Worm (Caenorhabditis elegans) whole organism, young adult: ENCODE measurements around the gene spp-21.

Source experiments
- B0019.2 ChIP-seq: fragments of 200-800 bp; sonication (Bioruptor generic); conservative IDR thresholded peaks from 2 replicates; pipeline ENCODE4 v1.3.6; 2022; ENCODE audit warnings: missing genetic modification reagents, missing genetic modification characterization, missing compliant biosample characterization
- C06A6.2 ChIP-seq: fragments of 200-800 bp; sonication (Bioruptor generic); conservative IDR thresholded peaks from 2 replicates; pipeline ENCODE4 v1.3.6; 2022; ENCODE audit warnings: missing genetic modification characterization, missing compliant biosample characterization
- F10E7.11 ChIP-seq: sonication (generic microtip); optimal IDR thresholded peaks from 2 replicates; lab custom pipeline; 2017; ENCODE audit warnings: mild to moderate bottlenecking, missing genetic modification characterization, moderate library complexity, missing compliant biosample characterization
- Y56A3A.18 ChIP-seq: fragments of 200-800 bp; sonication (Bioruptor generic); IDR thresholded peaks from 2 replicates; pipeline ENCODE4 v1.3.6; 2022; ENCODE audit warnings: missing genetic modification reagents, missing genetic modification characterization, missing compliant biosample characterization
- Y95B8A.8 ChIP-seq: fragments of 200-800 bp; sonication (Bioruptor generic); IDR thresholded peaks from 2 replicates; pipeline ENCODE4 v1.3.6; 2022; ENCODE audit warnings: missing genetic modification reagents, missing genetic modification characterization, missing compliant biosample characterization
- athp-1 ChIP-seq: sonication (generic microtip); optimal IDR thresholded peaks from 2 replicates; lab custom pipeline; 2017; ENCODE audit warnings: mild to moderate bottlenecking, missing genetic modification characterization, missing compliant biosample characterization
- bed-1 ChIP-seq: fragments of 200-800 bp; sonication (Bioruptor generic); IDR thresholded peaks from 2 replicates; pipeline ENCODE4 v1.3.6; 2022; ENCODE audit warnings: missing genetic modification reagents, missing genetic modification characterization, missing compliant biosample characterization
- cebp-1 ChIP-seq, 2 experiments: fragments of 200-800 bp in 1 of 2; sonication (Bioruptor generic) in 1 of 2; sonication (generic microtip) in 1 of 2; IDR thresholded peaks in 1 of 2; optimal IDR thresholded peaks in 1 of 2; 2 replicates each; pipeline versions ENCODE4 v1.3.6 to Lab custom; 2017 to 2022; ENCODE audit warnings: missing compliant biosample characterization in 2 of 2, missing genetic modification characterization in 2 of 2, mild to moderate bottlenecking in 1 of 2, missing genetic modification reagents in 1 of 2, moderate library complexity in 1 of 2
- ceh-40 ChIP-seq: fragments of 200-800 bp; sonication (Bioruptor generic); IDR thresholded peaks from 2 replicates; pipeline ENCODE4 v1.3.6; 2022; ENCODE audit warnings: missing genetic modification characterization, missing compliant biosample characterization
- die-1 ChIP-seq: sonication (generic microtip); optimal IDR thresholded peaks from 2 replicates; lab custom pipeline; 2016; ENCODE audit warnings: missing genotype, mild to moderate bottlenecking, missing genetic modification characterization, missing compliant biosample characterization
- egl-44 ChIP-seq: fragments of 200-800 bp; sonication (Bioruptor generic); IDR thresholded peaks from 2 replicates; pipeline ENCODE4 v1.3.6; 2022; ENCODE audit warnings: missing genetic modification reagents, missing genetic modification characterization, missing compliant biosample characterization
- hmg-20 ChIP-seq: fragments of 200-800 bp; sonication (Bioruptor generic); IDR thresholded peaks from 2 replicates; pipeline ENCODE4 v1.3.6; 2022; ENCODE audit warnings: missing genetic modification reagents, missing genetic modification characterization, missing compliant biosample characterization
- lin-40 ChIP-seq: sonication (generic microtip); optimal IDR thresholded peaks from 2 replicates; lab custom pipeline; 2016; ENCODE audit warnings: missing genetic modification characterization, mild to moderate bottlenecking, missing compliant biosample characterization, missing genotype, missing genetic modification reagents
- lin-54 ChIP-seq: fragments of 200-800 bp; sonication (Bioruptor generic); optimal IDR thresholded peaks from 2 replicates; lab custom pipeline; 2018; ENCODE audit warnings: mild to moderate bottlenecking, missing genetic modification characterization, missing compliant biosample characterization
- madf-6 ChIP-seq: fragments of 200-800 bp; sonication (Bioruptor generic); IDR thresholded peaks from 2 replicates; pipeline ENCODE4 v1.3.6; 2022; ENCODE audit warnings: missing genetic modification reagents, missing genetic modification characterization, missing compliant biosample characterization
- mcd-1 ChIP-seq: fragments of 200-800 bp; sonication (Bioruptor generic); IDR thresholded peaks from 2 replicates; pipeline ENCODE4 v1.3.6; 2022; ENCODE audit warnings: missing genetic modification reagents, missing genetic modification characterization, missing compliant biosample characterization
- mel-28 ChIP-seq: sonication (generic microtip); optimal IDR thresholded peaks from 2 replicates; lab custom pipeline; 2016; ENCODE audit warnings: borderline replicate concordance, mild to moderate bottlenecking, missing genetic modification characterization, missing compliant biosample characterization
- nhr-27 ChIP-seq: fragments of 200-800 bp; sonication (Bioruptor generic); optimal IDR thresholded peaks from 2 replicates; lab custom pipeline; 2018; ENCODE audit warnings: mild to moderate bottlenecking, missing genetic modification characterization, moderate library complexity, missing compliant biosample characterization
- nhr-80 ChIP-seq: sonication (generic microtip); optimal IDR thresholded peaks from 2 replicates; lab custom pipeline; 2016; ENCODE audit warnings: missing genetic modification characterization, missing compliant biosample characterization
- sdz-38 ChIP-seq: sonication (generic microtip); optimal IDR thresholded peaks from 2 replicates; lab custom pipeline; 2016; ENCODE audit warnings: missing genotype, missing genetic modification characterization, missing compliant biosample characterization
- ztf-22 ChIP-seq: fragments of 200-800 bp; sonication (Bioruptor generic); optimal IDR thresholded peaks from 2 replicates; lab custom pipeline; 2018; ENCODE audit warnings: mild to moderate bottlenecking, missing genetic modification characterization, moderate library complexity, missing compliant biosample characterization
- ztf-26 ChIP-seq: sonication (generic microtip); optimal IDR thresholded peaks from 2 replicates; lab custom pipeline; 2017; ENCODE audit warnings: missing genetic modification characterization, missing compliant biosample characterization
- ztf-3 ChIP-seq: fragments of 200-800 bp; sonication (Bioruptor generic); optimal IDR thresholded peaks from 2 replicates; lab custom pipeline; 2018; ENCODE audit warnings: mild to moderate bottlenecking, missing genetic modification characterization, missing compliant biosample characterization

The spp-21 gene

ce11 chrX:11533543-11534003, 43.6 kb downstream of the spp-21 start, which contains the start of gene C35C5.8:
Gene C35C5.8, plus strand, starts transcription at chrX:11533593.
- TF ChIP-seq ztf-26 (tag; lab: Kevin White, UChicago) = peak; percentile 1
- no peak for TF ChIP-seq lin-54 (GFP tag; lab: Kevin White, UChicago)

ce11 chrX:11534443-11534842, 44.5 kb downstream of the spp-21 start:
- TF ChIP-seq mel-28 (tag; lab: Kevin White, UChicago) (no peak), Y95B8A.8 (GFP tag; lab: Robert Waterston, UW) (no peak), sdz-38 (tag; lab: Kevin White, UChicago) (no peak), nhr-27 (tag; lab: Kevin White, UChicago) (no peak), lin-54 (GFP tag; lab: Kevin White, UChicago) (no peak), ztf-3 (GFP tag; lab: Kevin White, UChicago) (no peak), cebp-1 (GFP tag; IDR thresholded peaks at IDR 0.05; lab: Robert Waterston, UW) (no peak), cebp-1 (tag; optimal IDR thresholded peaks at IDR 0.05; lab: Kevin White, UChicago) (no peak), B0019.2 (GFP tag; lab: Robert Waterston, UW) (no peak)

ce11 chrX:11536408-11536807, 46.5 kb downstream of the spp-21 start, which contains the start of gene C35C5.9:
Gene C35C5.9, plus strand, starts transcription at chrX:11536568.
- peak; percentile 3 for TF ChIP-seq lin-40 (tag; lab: Kevin White, UChicago)
- TF ChIP-seq Y95B8A.8 (GFP tag; lab: Robert Waterston, UW) = 0 out of 2 replicates have a peak, but pooled peaks have one; percentile 45
- no peak for TF ChIP-seq athp-1 (tag; lab: Kevin White, UChicago)
- TF ChIP-seq C06A6.2 = no peak
- no peak for TF ChIP-seq B0019.2 (GFP tag; lab: Robert Waterston, UW)

- no peak for TF ChIP-seq F10E7.11 (tag; lab: Kevin White, UChicago)
- TF ChIP-seq mcd-1 (GFP tag; lab: Robert Waterston, UW) = no peak
- no peak for TF ChIP-seq nhr-80 (tag; lab: Kevin White, UChicago)
- TF ChIP-seq Y95B8A.8 (GFP tag; lab: Robert Waterston, UW) = no peak
- TF ChIP-seq egl-44 = no peak
- no peak for TF ChIP-seq bed-1 (GFP tag; lab: Robert Waterston, UW)
- no peak for TF ChIP-seq madf-6 (GFP tag; lab: Robert Waterston, UW)
- TF ChIP-seq die-1 (tag; lab: Kevin White, UChicago) = no peak
- TF ChIP-seq Y56A3A.18 (GFP tag; lab: Robert Waterston, UW) = no peak
- TF ChIP-seq ztf-22 (GFP tag; lab: Kevin White, UChicago) = no peak
- no peak for TF ChIP-seq hmg-20 (GFP tag; lab: Robert Waterston, UW)
- no peak for TF ChIP-seq ceh-40
Measured at ce11 chrX:11537240-11537764, 47.4 kb downstream of the spp-21 start, which contains the start of gene gcp-2.2. Gene gcp-2.2, plus strand, starts transcription at chrX:11537714.
